Worm (Caenorhabditis elegans): ENCODE results near the gene gcy-11.

DNA sequence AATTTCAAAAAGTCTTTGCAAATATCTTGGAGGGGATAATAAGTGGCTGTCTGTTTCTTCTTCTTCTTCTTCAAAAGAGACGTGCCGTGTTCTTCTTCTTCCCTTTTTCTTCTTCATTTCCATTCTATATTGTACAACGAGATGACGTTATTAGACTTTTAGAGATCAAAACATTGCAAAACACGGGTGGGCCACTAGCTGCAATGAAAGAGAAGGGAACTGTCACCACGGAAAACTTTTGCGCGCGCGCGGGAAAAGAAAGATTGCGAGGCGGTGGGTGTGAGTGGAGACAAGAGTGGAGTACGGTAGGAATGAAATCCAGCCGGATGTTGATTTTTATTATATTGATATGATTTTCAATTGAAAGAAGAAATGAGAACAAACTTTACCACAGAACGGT, 1.3 kb downstream of the gcy-11 start:
- TF ChIP-seq lin-15B (tag; optimal IDR thresholded peaks at IDR 0.05) = no peak
- no peak for TF ChIP-seq nhr-47 (tag; optimal IDR thresholded peaks at IDR 0.05)
- TF ChIP-seq ztf-4 (tag; optimal IDR thresholded peaks at IDR 0.05) = no peak
- peak in 2 of 6 experiments; percentile 22 to 64 for TF ChIP-seq elt-3 (tag; optimal IDR thresholded peaks at IDR 0.05)
- no peak for TF ChIP-seq C34B4.2 (tag; optimal IDR thresholded peaks at IDR 0.05)
- no peak for TF ChIP-seq fkh-10 (GFP tag; optimal IDR thresholded peaks at IDR 0.05)
- peak; percentile 7 for TF ChIP-seq tbx-2 (tag; optimal IDR thresholded peaks at IDR 0.05)
- TF ChIP-seq ama-1 (optimal IDR thresholded peaks at IDR 0.05) = no peak
- TF ChIP-seq lin-13 (GFP tag; optimal IDR thresholded peaks at IDR 0.05) = peak; percentile 30
- TF ChIP-seq lsy-2 (tag; optimal IDR thresholded peaks at IDR 0.05) = peak in 1 of 2 experiments; percentile 0
- no peak for TF ChIP-seq unc-62 (GFP tag; optimal IDR thresholded peaks at IDR 0.05)
- TF ChIP-seq nhr-77 (tag; optimal IDR thresholded peaks at IDR 0.05) = no peak
- no peak for TF ChIP-seq unc-130 (tag; optimal IDR thresholded peaks at IDR 0.05)
- no peak for TF ChIP-seq nhr-237 (tag; optimal IDR thresholded peaks at IDR 0.05)
